Fruit fly (Drosophila melanogaster) whole organism, adult: ENCODE measurements around the gene Klp61F.
A peak's percentile ranks its signal among the peaks of the same experiment; 100 is the strongest.

Source experiments
- CG11617 ChIP-seq: fragments of 200-800 bp; sonication (Bioruptor generic); optimal IDR thresholded peaks from 2 replicates; lab custom pipeline; 2017; ENCODE audit warnings: mild to moderate bottlenecking, missing biosample characterization, missing genetic modification reagents, missing genetic modification characterization
- CG12768 ChIP-seq: fragments of 200-800 bp; sonication (Bioruptor generic); optimal IDR thresholded peaks from 2 replicates; lab custom pipeline; 2017; ENCODE audit warnings: missing biosample characterization, missing genetic modification characterization, mild to moderate bottlenecking, moderate library complexity, missing genetic modification reagents
- CG14711 ChIP-seq: fragments of 200-800 bp; sonication (Bioruptor generic); optimal IDR thresholded peaks from 2 replicates; lab custom pipeline; 2018; ENCODE audit warnings: missing biosample characterization, mild to moderate bottlenecking, missing genetic modification characterization, moderate library complexity
- CG1620 ChIP-seq: fragments of 200-800 bp; sonication (Bioruptor generic); optimal IDR thresholded peaks from 2 replicates; lab custom pipeline; 2016; ENCODE audit warnings: missing biosample characterization, missing genetic modification characterization
- CG33017 ChIP-seq: fragments of 200-800 bp; sonication (Bioruptor generic); optimal IDR thresholded peaks from 2 replicates; lab custom pipeline; 2018; ENCODE audit warnings: missing biosample characterization, mild to moderate bottlenecking, missing genetic modification characterization, moderate library complexity
- CG5204 ChIP-seq: fragments of 200-800 bp; sonication (Bioruptor generic); optimal IDR thresholded peaks from 2 replicates; lab custom pipeline; 2016; ENCODE audit warnings: missing biosample characterization, missing genetic modification characterization
- CG7045 ChIP-seq: fragments of 200-800 bp; sonication (Bioruptor generic); optimal IDR thresholded peaks from 2 replicates; lab custom pipeline; 2017; ENCODE audit warnings: missing biosample characterization, mild to moderate bottlenecking, missing genetic modification characterization
- CG7101 ChIP-seq: fragments of 200-800 bp; sonication (Bioruptor generic); optimal IDR thresholded peaks from 2 replicates; lab custom pipeline; 2018; ENCODE audit warnings: missing biosample characterization, mild to moderate bottlenecking, missing genetic modification characterization, moderate library complexity
- Clk ChIP-seq: fragments of 200-800 bp; sonication (Bioruptor generic); optimal IDR thresholded peaks from 2 replicates; lab custom pipeline; 2017; ENCODE audit warnings: missing biosample characterization, missing genetic modification characterization
- Crg-1 ChIP-seq: fragments of 200-800 bp; sonication (Bioruptor generic); optimal IDR thresholded peaks from 2 replicates; lab custom pipeline; 2016; ENCODE audit warnings: missing biosample characterization, missing genetic modification characterization
- Hr96 ChIP-seq: fragments of 200-800 bp; sonication (Bioruptor generic); optimal IDR thresholded peaks from 2 replicates; lab custom pipeline; 2016; ENCODE audit warnings: missing biosample characterization, missing genetic modification characterization
- Mnt ChIP-seq: fragments of 200-800 bp; sonication (Bioruptor generic); optimal IDR thresholded peaks from 2 replicates; lab custom pipeline; 2016; ENCODE audit warnings: missing biosample characterization, mild to moderate bottlenecking, missing genetic modification characterization
- bab1 ChIP-seq: fragments of 200-800 bp; sonication (Bioruptor generic); optimal IDR thresholded peaks from 3 replicates; lab custom pipeline; 2019; ENCODE audit warnings: missing biosample characterization, mild to moderate bottlenecking, missing genetic modification characterization, moderate library complexity
- cic ChIP-seq: fragments of 200-800 bp; sonication (Bioruptor generic); optimal IDR thresholded peaks from 2 replicates; lab custom pipeline; 2017; ENCODE audit warnings: missing biosample characterization, mild to moderate bottlenecking, missing genetic modification characterization, moderate library complexity
- cnc ChIP-seq, 2 experiments: fragments of >200 bp; optimal IDR thresholded peaks; 2 replicates each; lab custom pipeline; 2017
- kay ChIP-seq: fragments of 200-800 bp; sonication (Bioruptor generic); peaks from one replicate; lab custom pipeline; 2016; ENCODE audit warnings: missing biosample characterization, missing genetic modification characterization, borderline replicate concordance
- ovo ChIP-seq: fragments of 200-800 bp; sonication (Bioruptor generic); optimal IDR thresholded peaks from 2 replicates; lab custom pipeline; 2016; ENCODE audit warnings: missing biosample characterization, missing genetic modification characterization
- pad ChIP-seq: fragments of 200-800 bp; sonication (Bioruptor generic); optimal IDR thresholded peaks from 3 replicates; lab custom pipeline; 2017; ENCODE audit warnings: missing biosample characterization, missing genetic modification characterization, mild to moderate bottlenecking, moderate library complexity, missing genetic modification reagents
- tj ChIP-seq: fragments of 200-800 bp; sonication (Bioruptor generic); optimal IDR thresholded peaks from 3 replicates; lab custom pipeline; 2017; ENCODE audit warnings: missing biosample characterization, mild to moderate bottlenecking, missing genetic modification characterization, moderate library complexity
- toe ChIP-seq: fragments of 200-800 bp; sonication (Bioruptor generic); optimal IDR thresholded peaks from 2 replicates; lab custom pipeline; 2016; ENCODE audit warnings: missing biosample characterization, missing genetic modification characterization

The Klp61F gene

DNA sequence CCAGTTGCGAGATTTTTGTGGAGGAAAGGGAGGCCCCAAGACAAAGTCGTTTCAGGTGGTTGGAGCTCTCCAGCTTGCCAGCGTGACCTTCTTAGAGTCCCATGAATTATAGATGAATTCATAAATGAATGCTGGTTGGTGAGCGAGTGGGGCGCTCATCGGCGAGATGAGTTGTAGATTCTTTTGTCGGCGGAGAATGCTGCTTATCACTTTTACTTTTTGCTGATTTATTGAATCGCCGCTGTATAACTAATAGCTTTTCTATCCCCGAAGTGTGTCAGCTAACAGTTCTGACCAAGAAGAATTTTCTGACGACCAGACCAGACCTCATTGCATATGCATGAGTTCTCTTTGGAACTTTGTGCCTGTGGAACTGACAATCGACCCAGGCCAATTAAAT lies 33.6 kb downstream of the Klp61F start:
- TF ChIP-seq cnc (optimal IDR thresholded peaks at IDR 0.05; lab: Kevin White, UChicago) (no peak), CG14711 (tag; lab: Kevin White, UChicago) (no peak), kay (GFP tag; lab: Kevin White, UChicago) (no peak), bab1 (no peak), cic (GFP tag; lab: Kevin White, UChicago) (no peak), CG11617 (GFP tag; lab: Kevin White, UChicago) (no peak), CG1620 (GFP tag; lab: Kevin White, UChicago) (no peak), pad (GFP tag; lab: Kevin White, UChicago) (no peak), Mnt (no peak), toe (no peak), CG7045 (GFP tag; lab: Kevin White, UChicago) (no peak), tj (no peak), CG5204 (no peak), Hr96 (no peak), CG12768 (GFP tag; lab: Kevin White, UChicago) (no peak), CG33017 (tag; lab: Kevin White, UChicago) (no peak), CG7101 (tag; lab: Kevin White, UChicago) (no peak), Clk (GFP tag; lab: Kevin White, UChicago) (no peak), ovo (GFP tag; lab: Kevin White, UChicago) (no peak)

DNA sequence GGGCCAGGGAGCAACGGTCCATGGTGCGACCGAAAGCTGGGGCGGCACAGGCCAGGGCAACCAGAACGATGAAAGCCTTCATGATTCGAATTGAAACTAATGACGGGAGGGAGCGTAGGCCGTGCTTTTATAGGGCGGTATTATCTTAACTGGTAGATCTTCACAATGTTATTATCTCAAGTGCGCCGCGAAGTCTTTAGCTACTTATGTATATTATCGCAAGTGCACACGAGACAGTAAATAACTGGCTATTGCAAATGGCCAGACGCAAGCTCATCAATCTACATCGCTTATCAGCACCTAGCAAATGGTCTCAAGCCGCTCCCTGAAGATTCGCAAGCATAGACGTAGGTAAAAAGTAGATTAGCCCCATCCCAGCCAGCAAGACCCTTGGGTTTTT lies 34.6 kb downstream of the Klp61F start, which contains the start of gene LysD:
TSS of gene LysD (minus strand) at position 101 of the 400 bp plus-strand sequence.
- TF ChIP-seq pad (GFP tag; lab: Kevin White, UChicago) = no peak
- no peak for TF ChIP-seq CG11617 (GFP tag; lab: Kevin White, UChicago)
- TF ChIP-seq CG7045 (GFP tag; lab: Kevin White, UChicago) = no peak
- TF ChIP-seq CG5204 = no peak
- no peak for TF ChIP-seq Hr96
- no peak for TF ChIP-seq bab1
- no peak for TF ChIP-seq CG12768 (GFP tag; lab: Kevin White, UChicago)
- TF ChIP-seq CG7101 (tag; lab: Kevin White, UChicago) = no peak
- TF ChIP-seq cnc (optimal IDR thresholded peaks at IDR 0.05; lab: Kevin White, UChicago) = no peak
- TF ChIP-seq ovo (GFP tag; lab: Kevin White, UChicago) = no peak
- TF ChIP-seq cic (GFP tag; lab: Kevin White, UChicago) = no peak
- no peak for TF ChIP-seq tj
- TF ChIP-seq Crg-1 (GFP tag; lab: Kevin White, UChicago) = no peak
- TF ChIP-seq CG33017 (tag; lab: Kevin White, UChicago) = no peak
- TF ChIP-seq toe = no peak
- no peak for TF ChIP-seq CG1620 (GFP tag; lab: Kevin White, UChicago)
- no peak for TF ChIP-seq Clk (GFP tag; lab: Kevin White, UChicago)
- no peak for TF ChIP-seq kay (GFP tag; lab: Kevin White, UChicago)
- TF ChIP-seq Mnt = no peak
- TF ChIP-seq CG14711 (tag; lab: Kevin White, UChicago) = no peak

DNA sequence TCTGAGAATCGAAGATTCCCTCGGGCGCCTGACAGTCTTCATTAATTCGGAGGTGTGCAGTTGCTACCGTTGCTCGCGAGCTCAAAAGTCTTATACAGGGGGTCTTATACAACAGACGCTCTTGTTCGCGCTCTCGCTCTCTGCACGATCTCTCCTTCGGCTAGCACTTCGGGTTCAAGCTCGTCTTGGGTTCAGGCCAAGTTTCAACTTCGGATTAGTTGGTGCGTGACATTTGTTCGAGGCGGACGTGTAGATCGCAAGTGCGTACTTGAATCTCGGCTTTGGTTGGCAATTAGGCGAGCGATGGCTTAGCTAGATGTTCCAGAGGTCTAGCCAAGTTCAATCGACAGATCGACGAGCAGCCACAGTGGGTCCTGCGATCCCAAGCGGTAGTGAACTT lies 37.5 kb downstream of the Klp61F start:
- TF ChIP-seq Hr96 = no peak
- TF ChIP-seq Mnt = no peak
- TF ChIP-seq CG11617 (GFP tag; lab: Kevin White, UChicago) = no peak

dm6 chr3L:1206682-1207421 lies 38.9 kb downstream of the Klp61F start, which contains the start of gene LysB:
LysB (plus strand) TSS chr3L:1207371.
- TF ChIP-seq cnc (optimal IDR thresholded peaks at IDR 0.05; lab: Kevin White, UChicago) (no peak), Mnt (no peak), CG12768 (GFP tag; lab: Kevin White, UChicago) (no peak), CG5204 (no peak), CG7045 (GFP tag; lab: Kevin White, UChicago) (no peak)

DNA sequence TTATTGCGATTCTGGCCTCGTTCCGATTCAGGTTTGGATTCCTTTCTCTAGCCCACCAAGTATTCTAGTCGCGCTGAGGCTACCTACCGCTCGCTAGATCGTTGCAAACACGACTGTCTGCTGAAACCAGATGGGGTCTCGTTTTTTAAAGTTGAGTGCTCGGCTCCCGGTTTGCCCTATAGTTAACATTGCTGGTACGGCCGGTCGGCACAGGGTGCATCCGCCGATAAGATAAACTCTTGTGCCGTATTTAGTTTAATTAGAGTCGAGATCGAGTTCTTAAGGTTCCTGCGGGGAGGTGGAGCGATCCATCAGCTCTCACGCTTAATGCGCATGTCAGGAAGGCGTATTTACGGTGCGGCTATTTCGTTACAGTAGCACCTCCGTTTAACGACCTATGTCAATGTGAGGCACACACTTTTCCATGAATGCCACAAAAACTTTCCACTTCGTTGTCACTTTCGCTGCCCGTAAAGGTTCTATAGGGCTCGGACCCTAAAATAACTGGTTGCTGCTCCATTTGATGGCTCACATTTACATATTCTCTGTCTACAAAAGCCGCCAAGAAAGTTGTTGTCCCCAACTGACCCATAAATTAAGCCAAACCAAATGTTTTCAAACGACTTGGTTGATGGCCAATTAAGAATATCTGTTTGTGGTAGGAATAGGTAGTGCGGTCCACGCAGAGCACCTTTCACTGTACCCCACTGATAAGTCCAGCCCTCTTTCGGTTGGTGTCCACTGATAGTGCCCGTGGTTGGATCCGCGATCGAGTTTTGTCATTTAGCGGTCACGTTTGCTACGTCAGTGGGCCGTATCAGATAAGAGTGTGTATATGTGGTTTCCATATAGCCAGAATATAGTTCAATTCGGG lies 40.8 kb downstream of the Klp61F start, which contains the start of gene CG9119:
TSS of gene CG9119 (minus strand) at position 122 of the 874 bp plus-strand sequence.
- TF ChIP-seq kay (GFP tag; lab: Kevin White, UChicago) = no peak
- TF ChIP-seq cic (GFP tag; lab: Kevin White, UChicago) = peak; percentile 11
- peak; percentile 24 for TF ChIP-seq CG14711 (tag; lab: Kevin White, UChicago)
- TF ChIP-seq CG33017 (tag; lab: Kevin White, UChicago) = peak; percentile 72
- TF ChIP-seq Crg-1 (GFP tag; lab: Kevin White, UChicago) = peak; percentile 9
- peak; percentile 78 for TF ChIP-seq CG12768 (GFP tag; lab: Kevin White, UChicago)
- TF ChIP-seq pad (GFP tag; lab: Kevin White, UChicago) = peak; percentile 55
- no peak for TF ChIP-seq cnc (optimal IDR thresholded peaks at IDR 0.05; lab: Kevin White, UChicago)
- TF ChIP-seq Mnt = peak; percentile 22
- TF ChIP-seq Clk (GFP tag; lab: Kevin White, UChicago) = peak; percentile 78
- peak; percentile 85 for TF ChIP-seq CG5204
- TF ChIP-seq CG1620 (GFP tag; lab: Kevin White, UChicago) = no peak
- no peak for TF ChIP-seq ovo (GFP tag; lab: Kevin White, UChicago)
- peak; percentile 77 for TF ChIP-seq CG7045 (GFP tag; lab: Kevin White, UChicago)
- TF ChIP-seq tj = peak; percentile 44
- peak; percentile 84 for TF ChIP-seq Hr96
- peak; percentile 79 for TF ChIP-seq CG11617 (GFP tag; lab: Kevin White, UChicago)
- TF ChIP-seq toe = peak; percentile 70
- TF ChIP-seq bab1 = no peak
- TF ChIP-seq CG7101 (tag; lab: Kevin White, UChicago) = peak; percentile 63
